Fruit fly (Drosophila melanogaster) whole organism, embryonic: ENCODE measurements around the gene CG42395.

Source experiments
- CG10274 ChIP-seq: fragments of 200-800 bp; sonication (Bioruptor generic); optimal IDR thresholded peaks from 3 replicates; lab custom pipeline; 2017; ENCODE audit warnings: missing biosample characterization, mild to moderate bottlenecking, missing genetic modification characterization
- CG10959 ChIP-seq: fragments of 200-800 bp; sonication (Bioruptor generic); IDR thresholded peaks from 2 replicates; pipeline ENCODE4 v1.3.6; 2022; ENCODE audit warnings: missing biosample characterization, missing genetic modification characterization
- CG11398 ChIP-seq: fragments of 200-800 bp; sonication (Bioruptor generic); optimal IDR thresholded peaks from 2 replicates; lab custom pipeline; 2016; ENCODE audit warnings: missing biosample characterization, missing genetic modification characterization
- CG1233 ChIP-seq: fragments of 200-800 bp; sonication (Bioruptor generic); optimal IDR thresholded peaks from 4 replicates; lab custom pipeline; 2018; ENCODE audit warnings: missing biosample characterization, mild to moderate bottlenecking, missing genetic modification characterization
- CG13894 ChIP-seq: fragments of 200-800 bp; sonication (Bioruptor generic); optimal IDR thresholded peaks from 3 replicates; lab custom pipeline; 2018; ENCODE audit warnings: missing biosample characterization, mild to moderate bottlenecking, missing genetic modification characterization, moderate library complexity
- CG14441 ChIP-seq: fragments of 200-800 bp; sonication (Bioruptor generic); IDR thresholded peaks from 2 replicates; pipeline ENCODE4 v1.3.6; 2022; ENCODE audit warnings: missing biosample characterization, missing genetic modification characterization
- CG14667 ChIP-seq: fragments of 200-800 bp; sonication (Bioruptor generic); IDR thresholded peaks from 2 replicates; pipeline ENCODE4 v1.3.6; 2022; ENCODE audit warnings: missing biosample characterization, missing genetic modification characterization
- CG15514 ChIP-seq: fragments of 200-800 bp; sonication (Bioruptor generic); optimal IDR thresholded peaks from 3 replicates; lab custom pipeline; 2017; ENCODE audit warnings: missing biosample characterization, missing genetic modification characterization, mild to moderate bottlenecking, moderate library complexity, missing genetic modification reagents
- CG16779 ChIP-seq: fragments of 200-800 bp; sonication (Bioruptor generic); IDR thresholded peaks from 2 replicates; pipeline ENCODE4 v1.3.6; 2022; ENCODE audit warnings: missing biosample characterization, missing genetic modification characterization
- CG17385 ChIP-seq: fragments of 200-800 bp; sonication (Bioruptor generic); optimal IDR thresholded peaks from 3 replicates; lab custom pipeline; 2018; ENCODE audit warnings: missing biosample characterization, mild to moderate bottlenecking, missing genetic modification characterization
- CG17829 ChIP-seq: fragments of 200-800 bp; optimal IDR thresholded peaks from 2 replicates; lab custom pipeline; 2019; ENCODE audit warnings: missing biosample characterization, mild to moderate bottlenecking, missing genetic modification characterization, moderate library complexity
- CG18011 ChIP-seq: fragments of 200-800 bp; sonication (Bioruptor generic); optimal IDR thresholded peaks from 2 replicates; lab custom pipeline; 2017; ENCODE audit warnings: missing biosample characterization, missing genetic modification characterization, mild to moderate bottlenecking, moderate library complexity, missing genotype
- CG2875 ChIP-seq: fragments of 200-800 bp; sonication (Bioruptor generic); optimal IDR thresholded peaks from 2 replicates; lab custom pipeline; 2017; ENCODE audit warnings: missing biosample characterization, mild to moderate bottlenecking, missing genetic modification characterization, missing genetic modification reagents
- CG32767 ChIP-seq: fragments of 200-800 bp; sonication (Bioruptor generic); IDR thresholded peaks from 2 replicates; pipeline ENCODE4 v1.3.6; 2022; ENCODE audit warnings: missing biosample characterization, missing genetic modification characterization
- CG32772 ChIP-seq: fragments of 200-800 bp; sonication (Bioruptor generic); IDR thresholded peaks from 2 replicates; pipeline ENCODE4 v1.3.6; 2022; ENCODE audit warnings: missing biosample characterization, missing genetic modification characterization
- CG5180 ChIP-seq: fragments of 200-800 bp; sonication (Bioruptor generic); optimal IDR thresholded peaks from 3 replicates; lab custom pipeline; 2017; ENCODE audit warnings: missing biosample characterization, missing genetic modification characterization, mild to moderate bottlenecking, moderate library complexity, missing genetic modification reagents
- CG8478 ChIP-seq: fragments of >200 bp; optimal IDR thresholded peaks from 2 replicates; lab custom pipeline; 2018
- CG8765 ChIP-seq: fragments of 200-800 bp; sonication (Bioruptor generic); IDR thresholded peaks from 2 replicates; pipeline ENCODE4 v1.3.6; 2022; ENCODE audit warnings: missing biosample characterization, missing genetic modification characterization
- CG8944 ChIP-seq: fragments of 200-800 bp; sonication (Bioruptor generic); optimal IDR thresholded peaks from 3 replicates; lab custom pipeline; 2016; ENCODE audit warnings: missing biosample characterization, missing genetic modification characterization
- CkIIα-i1 ChIP-seq: fragments of 200-800 bp; sonication (Bioruptor generic); IDR thresholded peaks from 2 replicates; pipeline ENCODE4 v1.3.6; 2022; ENCODE audit warnings: missing biosample characterization, missing genetic modification characterization
- CrebB ChIP-seq: fragments of 200-800 bp; sonication (Bioruptor generic); optimal IDR thresholded peaks from 3 replicates; lab custom pipeline; 2018; ENCODE audit warnings: missing biosample characterization, mild to moderate bottlenecking, missing genetic modification characterization
- Dek ChIP-seq: fragments of 200-800 bp; sonication (Bioruptor generic); optimal IDR thresholded peaks from 3 replicates; lab custom pipeline; 2019; ENCODE audit warnings: missing biosample characterization, mild to moderate bottlenecking, missing genetic modification characterization, moderate library complexity
- Dip3 ChIP-seq: fragments of 200-800 bp; sonication (Bioruptor generic); optimal IDR thresholded peaks from 3 replicates; lab custom pipeline; 2016; ENCODE audit warnings: missing biosample characterization, missing genetic modification characterization
- Fer2 ChIP-seq: fragments of 200-800 bp; sonication (Bioruptor generic); optimal IDR thresholded peaks from 2 replicates; lab custom pipeline; 2018; ENCODE audit warnings: missing biosample characterization, mild to moderate bottlenecking, missing genetic modification characterization, moderate library complexity
- Gug ChIP-seq: fragments of 200-800 bp; sonication (Bioruptor generic); IDR thresholded peaks from 4 replicates; pipeline ENCODE4 v1.3.6; 2022; ENCODE audit warnings: missing biosample characterization, missing genetic modification characterization
- HmgD ChIP-seq: fragments of 200-800 bp; sonication (Bioruptor generic); optimal IDR thresholded peaks from 3 replicates; lab custom pipeline; 2016; ENCODE audit warnings: missing biosample characterization, missing genetic modification characterization
- Kr ChIP-seq: fragments of 200-800 bp; sonication (Bioruptor generic); optimal IDR thresholded peaks from 2 replicates; lab custom pipeline; 2017; ENCODE audit warnings: missing biosample characterization, mild to moderate bottlenecking, missing genetic modification characterization
- Lim3 ChIP-seq: fragments of 200-800 bp; sonication (Bioruptor generic); IDR thresholded peaks from 2 replicates; pipeline ENCODE4 v1.3.6; 2022; ENCODE audit warnings: missing biosample characterization, missing genetic modification characterization
- Nf-YA ChIP-seq: fragments of 200-800 bp; sonication (Bioruptor generic); IDR thresholded peaks from 2 replicates; pipeline ENCODE4 v1.3.6; 2022; ENCODE audit warnings: missing biosample characterization, missing genetic modification characterization
- Ptx1 ChIP-seq: fragments of 200-800 bp; sonication (Bioruptor generic); IDR thresholded peaks from 2 replicates; pipeline ENCODE4 v1.3.6; 2022; ENCODE audit warnings: missing biosample characterization, missing genetic modification characterization
- Usf ChIP-seq: fragments of 200-800 bp; sonication (Bioruptor generic); optimal IDR thresholded peaks from 2 replicates; lab custom pipeline; 2017; ENCODE audit warnings: missing genotype, missing biosample characterization, missing genetic modification characterization
- ash1 ChIP-seq: fragments of 200-800 bp; sonication (Bioruptor generic); optimal IDR thresholded peaks from 2 replicates; lab custom pipeline; 2018; ENCODE audit warnings: missing biosample characterization, mild to moderate bottlenecking, missing genetic modification characterization
- bbx ChIP-seq: fragments of 200-800 bp; sonication (Bioruptor generic); IDR thresholded peaks from 2 replicates; pipeline ENCODE4 v1.3.6; 2022; ENCODE audit warnings: missing biosample characterization, missing genetic modification characterization; ENCODE audit not compliant: partially characterized antibody
- corto ChIP-seq: fragments of 200-800 bp; sonication (Bioruptor generic); optimal IDR thresholded peaks from 2 replicates; lab custom pipeline; 2016; ENCODE audit warnings: missing biosample characterization, mild to moderate bottlenecking, missing genetic modification characterization, moderate library complexity
- crol ChIP-seq: fragments of 200-800 bp; sonication (Bioruptor generic); IDR thresholded peaks from 2 replicates; pipeline ENCODE4 v1.3.6; 2022; ENCODE audit warnings: missing biosample characterization, missing genetic modification characterization
- disco-r ChIP-seq: fragments of 200-800 bp; sonication (Bioruptor generic); optimal IDR thresholded peaks from 2 replicates; lab custom pipeline; 2016; ENCODE audit warnings: missing biosample characterization, missing genetic modification characterization
- dysf ChIP-seq: fragments of 200-800 bp; sonication (Bioruptor generic); IDR thresholded peaks from 3 replicates; pipeline ENCODE4 v1.3.6; 2022; ENCODE audit warnings: missing biosample characterization, missing genetic modification characterization
- fd3F ChIP-seq: fragments of 200-800 bp; sonication (Bioruptor generic); optimal IDR thresholded peaks from 2 replicates; lab custom pipeline; 2018; ENCODE audit warnings: missing biosample characterization, mild to moderate bottlenecking, missing genetic modification characterization, moderate library complexity
- kay ChIP-seq: fragments of 200-800 bp; sonication (Bioruptor generic); optimal IDR thresholded peaks from 2 replicates; lab custom pipeline; 2016; ENCODE audit warnings: missing biosample characterization, missing genetic modification characterization
- kni ChIP-seq: fragments of 200-800 bp; sonication (Bioruptor generic); optimal IDR thresholded peaks from 3 replicates; lab custom pipeline; 2017; ENCODE audit warnings: mild to moderate bottlenecking, missing biosample characterization, missing genetic modification reagents, missing genetic modification characterization
- lab ChIP-seq: fragments of 200-800 bp; sonication (Bioruptor generic); optimal IDR thresholded peaks from 3 replicates; lab custom pipeline; 2017; ENCODE audit warnings: missing biosample characterization, missing genetic modification characterization, mild to moderate bottlenecking, moderate library complexity, missing genetic modification reagents
- lbe ChIP-seq: fragments of 200-800 bp; sonication (Bioruptor generic); optimal IDR thresholded peaks from 2 replicates; lab custom pipeline; 2016; ENCODE audit warnings: missing biosample characterization, mild to moderate bottlenecking, missing genetic modification characterization
- pb ChIP-seq: fragments of 200-800 bp; sonication (Bioruptor generic); optimal IDR thresholded peaks from 3 replicates; lab custom pipeline; 2016; ENCODE audit warnings: missing biosample characterization, missing genetic modification characterization
- repo ChIP-seq: fragments of 200-800 bp; sonication (Bioruptor generic); optimal IDR thresholded peaks from 2 replicates; lab custom pipeline; 2016; ENCODE audit warnings: missing biosample characterization, missing genetic modification characterization
- so ChIP-seq: fragments of 200-800 bp; sonication (Bioruptor generic); IDR thresholded peaks from 3 replicates; pipeline ENCODE4 v1.3.6; 2022; ENCODE audit warnings: missing biosample characterization, missing genetic modification characterization
- ttk ChIP-seq: fragments of 200-800 bp; sonication (Bioruptor generic); IDR thresholded peaks from 2 replicates; pipeline ENCODE4 v2.1.2; 2022; ENCODE audit warnings: missing biosample characterization, missing genetic modification characterization
- tup ChIP-seq: fragments of 200-800 bp; sonication (Bioruptor generic); optimal IDR thresholded peaks from 2 replicates; lab custom pipeline; 2016; ENCODE audit warnings: missing biosample characterization, mild to moderate bottlenecking, missing genetic modification characterization, moderate library complexity
- tx ChIP-seq: fragments of 200-800 bp; sonication (Bioruptor generic); optimal IDR thresholded peaks from 2 replicates; lab custom pipeline; 2016; ENCODE audit warnings: missing biosample characterization, missing genetic modification characterization
- vfl ChIP-seq: fragments of 200-800 bp; sonication (Bioruptor generic); optimal IDR thresholded peaks from 2 replicates; lab custom pipeline; 2016; ENCODE audit warnings: missing biosample characterization, missing genetic modification characterization
- vvl ChIP-seq: fragments of 200-800 bp; sonication (Bioruptor generic); IDR thresholded peaks from 2 replicates; pipeline ENCODE4 v1.3.6; 2022; ENCODE audit warnings: missing biosample characterization, missing genetic modification characterization

The CG42395 gene

DNA sequence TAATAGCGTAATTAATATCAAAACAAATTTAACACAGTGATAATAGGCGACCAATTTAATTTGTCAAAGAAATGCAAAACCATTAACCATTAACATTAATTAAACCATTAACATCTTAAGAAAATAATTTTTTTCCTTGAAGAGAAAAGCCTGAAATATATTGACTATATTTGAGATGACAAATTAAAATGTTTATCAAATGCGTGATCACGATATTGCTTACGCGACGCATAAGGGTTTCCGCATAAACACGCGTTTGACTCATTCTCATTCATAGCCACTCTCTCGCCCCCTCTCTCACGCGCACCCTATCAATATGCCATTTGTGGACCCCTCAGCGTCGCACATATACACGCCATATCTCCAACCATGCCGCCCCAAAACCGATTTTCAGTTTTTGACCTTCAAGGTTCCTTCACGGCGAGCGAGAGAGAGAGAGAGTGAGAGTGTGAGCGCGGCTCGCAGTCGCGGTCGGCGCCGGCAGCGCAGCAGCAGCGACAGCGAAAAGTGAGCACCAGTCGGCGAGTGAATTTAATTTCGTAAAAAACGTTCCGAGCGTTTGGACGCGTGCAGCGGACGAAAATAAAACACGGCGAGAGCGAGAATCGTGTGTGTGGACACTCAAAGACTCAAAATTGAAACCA lies 9.4 kb upstream of the CG42395 start, which contains the start of gene Hex-A (continued):
- peak; percentile 95 for TF ChIP-seq Dip3 (GFP tag; lab: Kevin White, UChicago)
- TF ChIP-seq CG15514, result peak; percentile 90
- peak; percentile 85 for TF ChIP-seq Ptx1 (GFP tag; lab: Robert Waterston, UW)
- peak; percentile 76 for TF ChIP-seq HmgD
- TF ChIP-seq Fer2 (tag; lab: Kevin White, UChicago), result peak; percentile 96
- peak; percentile 94 for TF ChIP-seq so
- peak; percentile 96 for TF ChIP-seq dysf
- peak; percentile 14; the same call in 1 of the 2 replicates for TF ChIP-seq CkIIα-i1 (GFP tag; lab: Robert Waterston, UW)
- TF ChIP-seq vfl (GFP tag; lab: Kevin White, UChicago), result peak; percentile 89
- peak; percentile 96 for TF ChIP-seq fd3F (GFP tag; lab: Kevin White, UChicago)
- peak; percentile 90 for TF ChIP-seq repo (GFP tag; lab: Kevin White, UChicago)
- peak; percentile 83 for TF ChIP-seq CG14441 (GFP tag; lab: Robert Waterston, UW)
- peak; percentile 97 for TF ChIP-seq Dek (tag; lab: Kevin White, UChicago)
- peak; percentile 87 for TF ChIP-seq CG18011 (GFP tag; lab: Kevin White, UChicago)
- TF ChIP-seq vvl (GFP tag; lab: Robert Waterston, UW), result peak; percentile 91
- peak; percentile 86 for TF ChIP-seq CG10274 (GFP tag; lab: Kevin White, UChicago)
- TF ChIP-seq disco-r (GFP tag; lab: Kevin White, UChicago), result peak; percentile 95
- TF ChIP-seq CG13894 (tag; lab: Kevin White, UChicago), result peak; percentile 98
- TF ChIP-seq CG5180 (GFP tag; lab: Kevin White, UChicago), result peak; percentile 92
- peak; percentile 98 for TF ChIP-seq lab (GFP tag; lab: Kevin White, UChicago)
- TF ChIP-seq CrebB (tag; lab: Kevin White, UChicago), result peak; percentile 97
- peak; percentile 64 for TF ChIP-seq ash1
- TF ChIP-seq CG2875, result peak; percentile 88
- TF ChIP-seq pb (GFP tag; lab: Kevin White, UChicago), result peak; percentile 89
- no peak for TF ChIP-seq Kr (GFP tag; lab: Kevin White, UChicago)
- peak; percentile 92 for TF ChIP-seq lbe (GFP tag; lab: Kevin White, UChicago)
- TF ChIP-seq ttk, result peak; percentile 82
- TF ChIP-seq CG10959 (GFP tag; lab: Robert Waterston, UW), result peak; percentile 46
- peak; percentile 76 for TF ChIP-seq tup (GFP tag; lab: Kevin White, UChicago)
- TF ChIP-seq Lim3 (GFP tag; lab: Robert Waterston, UW), result peak; percentile 69
- TF ChIP-seq crol (GFP tag; lab: Robert Waterston, UW), result peak; percentile 97
- TF ChIP-seq corto, result peak; percentile 77
- peak; percentile 77 for TF ChIP-seq Nf-YA
- peak; percentile 69 for TF ChIP-seq CG16779 (GFP tag; lab: Robert Waterston, UW)
- peak; percentile 86 for TF ChIP-seq CG11398 (GFP tag; lab: Kevin White, UChicago)
- peak; percentile 62; the same call in 1 of the 2 replicates for TF ChIP-seq CG8765 (GFP tag; lab: Robert Waterston, UW)
- peak; percentile 91 for TF ChIP-seq Usf (GFP tag; lab: Kevin White, UChicago)
- peak; percentile 96 for TF ChIP-seq CG1233 (GFP tag; lab: Kevin White, UChicago)
- TF ChIP-seq CG32767 (GFP tag; lab: Robert Waterston, UW), result peak; percentile 93
- peak; percentile 96 for TF ChIP-seq kay
- peak; percentile 95 for TF ChIP-seq CG17385 (GFP tag; lab: Kevin White, UChicago)
- peak; percentile 98 for TF ChIP-seq CG17829
- peak; percentile 89 for TF ChIP-seq tx (GFP tag; lab: Kevin White, UChicago)
- peak; percentile 75 for TF ChIP-seq CG14667
- TF ChIP-seq CG8478 (lab: Kevin White, UChicago), result no peak
- TF ChIP-seq CG32772 (GFP tag; lab: Robert Waterston, UW), result peak; percentile 80
- TF ChIP-seq kni (GFP tag; lab: Kevin White, UChicago), result peak; percentile 98
- TF ChIP-seq bbx, result peak; percentile 58
- peak; percentile 75 for TF ChIP-seq Gug (GFP tag; lab: Robert Waterston, UW)
- TF ChIP-seq CG8944, result peak; percentile 81
